Fruit fly (Drosophila melanogaster) whole organism, embryonic: Measurements from ENCODE around the gene Gr5a.
A peak's percentile ranks its signal among the peaks of the same experiment; 100 is the strongest.

Source experiments
- Bdp1 ChIP-seq: fragments of 200-800 bp; sonication (Bioruptor generic); optimal IDR thresholded peaks from 3 replicates; lab custom pipeline; 2016; ENCODE audit warnings: missing biosample characterization, missing genetic modification characterization
- Bteb2 ChIP-seq: fragments of 200-800 bp; sonication (Bioruptor generic); optimal IDR thresholded peaks from 2 replicates; lab custom pipeline; 2016; ENCODE audit warnings: missing biosample characterization, missing genetic modification characterization
- CG10147 ChIP-seq: fragments of 200-800 bp; sonication (Bioruptor generic); optimal IDR thresholded peaks from 2 replicates; lab custom pipeline; 2019; ENCODE audit warnings: missing biosample characterization, mild to moderate bottlenecking, missing genetic modification characterization, moderate library complexity
- CG10654 ChIP-seq: fragments of 200-800 bp; sonication (Bioruptor generic); optimal IDR thresholded peaks from 2 replicates; lab custom pipeline; 2016; ENCODE audit warnings: missing biosample characterization, missing genetic modification characterization
- CG11456 ChIP-seq: fragments of 200-800 bp; sonication (Bioruptor generic); IDR thresholded peaks from 3 replicates; pipeline ENCODE4 v1.3.6; 2022; ENCODE audit warnings: missing biosample characterization, missing genetic modification characterization
- CG14014 ChIP-seq: fragments of 200-800 bp; sonication (Bioruptor generic); IDR thresholded peaks from 2 replicates; pipeline ENCODE4 v1.3.6; 2022; ENCODE audit warnings: missing biosample characterization, missing genetic modification characterization
- CG16815 ChIP-seq: fragments of 200-800 bp; sonication (Bioruptor generic); optimal IDR thresholded peaks from 3 replicates; lab custom pipeline; 2017; ENCODE audit warnings: missing biosample characterization, mild to moderate bottlenecking, missing genetic modification characterization
- CG17186 ChIP-seq: fragments of 200-800 bp; sonication (Bioruptor generic); optimal IDR thresholded peaks from 3 replicates; lab custom pipeline; 2017; ENCODE audit warnings: missing biosample characterization, missing genetic modification reagents, missing genetic modification characterization
- CG17328 ChIP-seq: fragments of 200-800 bp; sonication (Bioruptor generic); IDR thresholded peaks from 2 replicates; pipeline ENCODE4 v1.3.6; 2022; ENCODE audit warnings: missing biosample characterization, missing genetic modification characterization
- CG3838 ChIP-seq: fragments of 200-800 bp; sonication (Bioruptor generic); optimal IDR thresholded peaks from 3 replicates; lab custom pipeline; 2016; ENCODE audit warnings: missing biosample characterization, missing genetic modification characterization
- CG42726 ChIP-seq: fragments of 200-800 bp; sonication (Bioruptor generic); IDR thresholded peaks from 2 replicates; pipeline ENCODE4 v1.3.6; 2022; ENCODE audit warnings: missing biosample characterization, missing genetic modification characterization; ENCODE audit not compliant: partially characterized antibody
- CG4282 ChIP-seq: fragments of 200-800 bp; sonication (Bioruptor generic); optimal IDR thresholded peaks from 2 replicates; lab custom pipeline; 2016; ENCODE audit warnings: missing biosample characterization, missing genetic modification characterization
- CG5180 ChIP-seq: fragments of 200-800 bp; sonication (Bioruptor generic); optimal IDR thresholded peaks from 3 replicates; lab custom pipeline; 2017; ENCODE audit warnings: missing biosample characterization, missing genetic modification characterization, mild to moderate bottlenecking, moderate library complexity, missing genetic modification reagents
- CG6654 ChIP-seq: fragments of 200-800 bp; sonication (Bioruptor generic); optimal IDR thresholded peaks from 2 replicates; lab custom pipeline; 2017; ENCODE audit warnings: missing biosample characterization, mild to moderate bottlenecking, missing genetic modification characterization
- CG6854 ChIP-seq: fragments of 200-800 bp; sonication (Bioruptor generic); optimal IDR thresholded peaks from 3 replicates; lab custom pipeline; 2017; ENCODE audit warnings: missing biosample characterization, mild to moderate bottlenecking, missing genetic modification characterization
- CG7271 ChIP-seq: fragments of 200-800 bp; sonication (Bioruptor generic); optimal IDR thresholded peaks from 2 replicates; lab custom pipeline; 2018; ENCODE audit warnings: missing biosample characterization, mild to moderate bottlenecking, missing genetic modification characterization, moderate library complexity
- CG7556 ChIP-seq: fragments of 200-800 bp; sonication (Bioruptor generic); optimal IDR thresholded peaks from 2 replicates; lab custom pipeline; 2017; ENCODE audit warnings: missing biosample characterization, mild to moderate bottlenecking, missing genetic modification characterization
- CG8765 ChIP-seq: fragments of 200-800 bp; sonication (Bioruptor generic); IDR thresholded peaks from 2 replicates; pipeline ENCODE4 v1.3.6; 2022; ENCODE audit warnings: missing biosample characterization, missing genetic modification characterization
- CG8944 ChIP-seq: fragments of 200-800 bp; sonication (Bioruptor generic); optimal IDR thresholded peaks from 3 replicates; lab custom pipeline; 2016; ENCODE audit warnings: missing biosample characterization, missing genetic modification characterization
- Doc3 ChIP-seq: fragments of 200-800 bp; sonication (Bioruptor generic); IDR thresholded peaks from 3 replicates; pipeline ENCODE4 v1.3.6; 2022; ENCODE audit warnings: missing biosample characterization, missing genetic modification characterization; ENCODE audit not compliant: partially characterized antibody
- E2f2 ChIP-seq: fragments of 200-800 bp; sonication (Bioruptor generic); IDR thresholded peaks from 2 replicates; pipeline ENCODE4 v1.3.6; 2022; ENCODE audit warnings: missing biosample characterization, missing genetic modification characterization
- H15 ChIP-seq: fragments of 200-800 bp; sonication (Bioruptor generic); IDR thresholded peaks from 3 replicates; pipeline ENCODE4 v1.3.6; 2022; ENCODE audit warnings: missing biosample characterization, missing genetic modification characterization
- HLH4C ChIP-seq: fragments of 200-800 bp; sonication (Bioruptor generic); IDR thresholded peaks from 3 replicates; pipeline ENCODE4 v1.3.6; 2022; ENCODE audit warnings: missing biosample characterization, missing genetic modification characterization; ENCODE audit not compliant: partially characterized antibody
- HLHmδ ChIP-seq: fragments of 200-800 bp; sonication (Bioruptor generic); optimal IDR thresholded peaks from 2 replicates; lab custom pipeline; 2018; ENCODE audit warnings: missing biosample characterization, mild to moderate bottlenecking, missing genetic modification characterization, moderate library complexity
- Lhr ChIP-seq: fragments of 200-800 bp; sonication (Bioruptor generic); optimal IDR thresholded peaks from 3 replicates; lab custom pipeline; 2017; ENCODE audit warnings: mild to moderate bottlenecking, missing biosample characterization, missing genetic modification reagents, missing genetic modification characterization
- Mrtf ChIP-seq: fragments of 200-800 bp; sonication (Bioruptor generic); IDR thresholded peaks from 3 replicates; pipeline ENCODE4 v1.3.6; 2022; ENCODE audit warnings: missing biosample characterization, missing genetic modification characterization
- Myb ChIP-seq: fragments of 200-800 bp; sonication (Bioruptor generic); optimal IDR thresholded peaks from 2 replicates; lab custom pipeline; 2016; ENCODE audit warnings: missing biosample characterization, missing genetic modification characterization
- NfI ChIP-seq: fragments of 200-800 bp; sonication (Bioruptor generic); optimal IDR thresholded peaks from 3 replicates; lab custom pipeline; 2018; ENCODE audit warnings: missing biosample characterization, mild to moderate bottlenecking, missing genetic modification characterization, moderate library complexity
- Optix ChIP-seq: fragments of 200-800 bp; sonication (Bioruptor generic); IDR thresholded peaks from 3 replicates; pipeline ENCODE4 v1.3.6; 2022; ENCODE audit warnings: missing biosample characterization, missing genetic modification characterization
- Ptx1 ChIP-seq: fragments of 200-800 bp; sonication (Bioruptor generic); IDR thresholded peaks from 2 replicates; pipeline ENCODE4 v1.3.6; 2022; ENCODE audit warnings: missing biosample characterization, missing genetic modification characterization
- Six4 ChIP-seq: fragments of 200-800 bp; sonication (Bioruptor generic); optimal IDR thresholded peaks from 2 replicates; lab custom pipeline; 2016; ENCODE audit warnings: missing biosample characterization, missing genetic modification characterization
- Sry-β ChIP-seq: fragments of 200-800 bp; sonication (Bioruptor generic); optimal IDR thresholded peaks from 2 replicates; lab custom pipeline; 2018; ENCODE audit warnings: missing biosample characterization, mild to moderate bottlenecking, missing genetic modification characterization, moderate library complexity
- Usf ChIP-seq: fragments of 200-800 bp; sonication (Bioruptor generic); optimal IDR thresholded peaks from 2 replicates; lab custom pipeline; 2017; ENCODE audit warnings: missing genotype, missing biosample characterization, missing genetic modification characterization
- ac ChIP-seq: fragments of 200-800 bp; sonication (Bioruptor generic); optimal IDR thresholded peaks from 3 replicates; lab custom pipeline; 2017; ENCODE audit warnings: missing biosample characterization, mild to moderate bottlenecking, missing genetic modification characterization
- amos ChIP-seq: fragments of 200-800 bp; sonication (Bioruptor generic); IDR thresholded peaks from 2 replicates; pipeline ENCODE4 v1.3.6; 2022; ENCODE audit warnings: missing biosample characterization, missing genetic modification characterization; ENCODE audit not compliant: partially characterized antibody
- bab2 ChIP-seq: fragments of 200-800 bp; sonication (Bioruptor generic); optimal IDR thresholded peaks from 2 replicates; lab custom pipeline; 2016; ENCODE audit warnings: missing biosample characterization, missing genetic modification characterization
- bigmax ChIP-seq: fragments of 200-800 bp; sonication (Bioruptor generic); optimal IDR thresholded peaks from 2 replicates; lab custom pipeline; 2018; ENCODE audit warnings: missing biosample characterization, mild to moderate bottlenecking, missing genetic modification characterization
- cato ChIP-seq: fragments of 200-800 bp; sonication (Bioruptor generic); optimal IDR thresholded peaks from 2 replicates; lab custom pipeline; 2016; ENCODE audit warnings: missing biosample characterization, missing genetic modification characterization, borderline replicate concordance
- chinmo ChIP-seq: fragments of 200-800 bp; sonication (Bioruptor generic); IDR thresholded peaks from 4 replicates; pipeline ENCODE4 v1.3.6; 2022; ENCODE audit warnings: missing biosample characterization, missing genetic modification characterization; ENCODE audit not compliant: partially characterized antibody
- ftz-f1 ChIP-seq: fragments of 200-800 bp; sonication (Bioruptor generic); optimal IDR thresholded peaks from 2 replicates; lab custom pipeline; 2016; ENCODE audit warnings: missing biosample characterization, missing genetic modification characterization
- gt ChIP-seq: fragments of 200-800 bp; sonication (Bioruptor generic); IDR thresholded peaks from 2 replicates; pipeline ENCODE4 v1.3.6; 2022; ENCODE audit warnings: missing biosample characterization, missing genetic modification characterization
- h ChIP-seq: fragments of >200 bp; optimal IDR thresholded peaks from 2 replicates; lab custom pipeline; 2017
- ind ChIP-seq: fragments of 200-800 bp; sonication (Bioruptor generic); optimal IDR thresholded peaks from 3 replicates; lab custom pipeline; 2016; ENCODE audit warnings: missing biosample characterization, missing genetic modification characterization
- jigr1 ChIP-seq: fragments of 200-800 bp; sonication (Bioruptor generic); IDR thresholded peaks from 3 replicates; pipeline ENCODE4 v1.3.6; 2022; ENCODE audit warnings: missing biosample characterization, missing genetic modification characterization
- jumu ChIP-seq: fragments of 200-800 bp; sonication (Bioruptor generic); optimal IDR thresholded peaks from 3 replicates; lab custom pipeline; 2016; ENCODE audit warnings: missing biosample characterization, missing genetic modification characterization
- mld ChIP-seq: fragments of 200-800 bp; sonication (Bioruptor generic); IDR thresholded peaks from 3 replicates; pipeline ENCODE4 v1.3.6; 2022; ENCODE audit warnings: missing biosample characterization, missing genetic modification characterization; ENCODE audit not compliant: partially characterized antibody
- nerfin-1 ChIP-seq: fragments of 200-800 bp; sonication (Bioruptor generic); optimal IDR thresholded peaks from 3 replicates; lab custom pipeline; 2019; ENCODE audit warnings: missing biosample characterization, mild to moderate bottlenecking, missing genetic modification characterization, moderate library complexity
- pb ChIP-seq: fragments of 200-800 bp; sonication (Bioruptor generic); optimal IDR thresholded peaks from 3 replicates; lab custom pipeline; 2016; ENCODE audit warnings: missing biosample characterization, missing genetic modification characterization
- peb ChIP-seq: fragments of 200-800 bp; sonication (Bioruptor generic); IDR thresholded peaks from 2 replicates; pipeline ENCODE4 v1.3.6; 2022; ENCODE audit warnings: missing biosample characterization, missing genetic modification characterization
- run ChIP-seq: fragments of 200-800 bp; sonication (Bioruptor generic); optimal IDR thresholded peaks from 3 replicates; lab custom pipeline; 2018; ENCODE audit warnings: missing biosample characterization, mild to moderate bottlenecking, missing genetic modification characterization
- sna ChIP-seq: fragments of 200-800 bp; sonication (Bioruptor generic); IDR thresholded peaks from 2 replicates; pipeline ENCODE4 v1.3.6; 2022; ENCODE audit warnings: missing biosample characterization, missing genetic modification characterization; ENCODE audit not compliant: partially characterized antibody
- so ChIP-seq: fragments of 200-800 bp; sonication (Bioruptor generic); IDR thresholded peaks from 3 replicates; pipeline ENCODE4 v1.3.6; 2022; ENCODE audit warnings: missing biosample characterization, missing genetic modification characterization

The Gr5a gene

dm6 chrX:5646228-5646627, 34.2 kb upstream of the Gr5a start (continued):
- no peak for TF ChIP-seq CG17186
- no peak for TF ChIP-seq Ptx1 (GFP tag; lab: Robert Waterston, UW)
- no peak for TF ChIP-seq CG6854 (GFP tag; lab: Kevin White, UChicago)
- no peak for TF ChIP-seq CG7271 (tag; lab: Kevin White, UChicago)
- no peak for TF ChIP-seq E2f2 (GFP tag; lab: Robert Waterston, UW)
- TF ChIP-seq CG8765 (GFP tag; lab: Robert Waterston, UW): no peak
- TF ChIP-seq H15: no peak
- no peak for TF ChIP-seq Doc3 (GFP tag; lab: Robert Waterston, UW)
- no peak for TF ChIP-seq jigr1 (GFP tag; lab: Robert Waterston, UW)
- TF ChIP-seq nerfin-1 (tag; lab: Kevin White, UChicago): peak; percentile 30
- no peak for TF ChIP-seq h (lab: Kevin White, UChicago)
- TF ChIP-seq gt: no peak
- no peak for TF ChIP-seq CG16815 (GFP tag; lab: Kevin White, UChicago)
- peak; percentile 18 for TF ChIP-seq CG7556 (GFP tag; lab: Kevin White, UChicago)
- no peak for TF ChIP-seq CG4282 (GFP tag; lab: Kevin White, UChicago)
- peak; percentile 13 for TF ChIP-seq jumu (GFP tag; lab: Kevin White, UChicago)
- TF ChIP-seq ac (GFP tag; lab: Kevin White, UChicago): no peak
- no peak for TF ChIP-seq Usf (GFP tag; lab: Kevin White, UChicago)
- TF ChIP-seq chinmo (GFP tag; lab: Robert Waterston, UW): no peak
- TF ChIP-seq ftz-f1: no peak
- TF ChIP-seq Optix (GFP tag; lab: Robert Waterston, UW): no peak
- no peak for TF ChIP-seq pb (GFP tag; lab: Kevin White, UChicago)
- TF ChIP-seq ind (GFP tag; lab: Kevin White, UChicago): peak; percentile 14
- TF ChIP-seq amos (GFP tag; lab: Robert Waterston, UW): no peak
- TF ChIP-seq CG10147 (GFP tag; lab: Kevin White, UChicago): no peak
- TF ChIP-seq peb: no peak
- no peak for TF ChIP-seq mld (GFP tag; lab: Robert Waterston, UW)
- TF ChIP-seq CG3838 (GFP tag; lab: Kevin White, UChicago): no peak
- TF ChIP-seq Six4 (GFP tag; lab: Kevin White, UChicago): no peak
- TF ChIP-seq NfI (GFP tag; lab: Kevin White, UChicago): no peak
- no peak for TF ChIP-seq CG6654 (GFP tag; lab: Kevin White, UChicago)
- no peak for TF ChIP-seq run (tag; lab: Kevin White, UChicago)
- TF ChIP-seq Mrtf: no peak
- TF ChIP-seq CG42726 (GFP tag; lab: Robert Waterston, UW): no peak
- no peak for TF ChIP-seq Sry-β
- no peak for TF ChIP-seq Bdp1 (GFP tag; lab: Kevin White, UChicago)
- TF ChIP-seq CG11456 (GFP tag; lab: Robert Waterston, UW): no peak
- no peak for TF ChIP-seq Lhr (GFP tag; lab: Kevin White, UChicago)
- no peak for TF ChIP-seq CG14014 (GFP tag; lab: Robert Waterston, UW)
- no peak for TF ChIP-seq so (GFP tag; lab: Robert Waterston, UW)
- TF ChIP-seq Myb (GFP tag; lab: Kevin White, UChicago): no peak
- TF ChIP-seq sna (GFP tag; lab: Robert Waterston, UW): no peak
- TF ChIP-seq bigmax: no peak
- TF ChIP-seq bab2: no peak
- no peak for TF ChIP-seq HLHmδ
- TF ChIP-seq CG10654 (GFP tag; lab: Kevin White, UChicago): no peak
- no peak for TF ChIP-seq CG8944
- no peak for TF ChIP-seq CG5180
- no peak for TF ChIP-seq Bteb2 (GFP tag; lab: Kevin White, UChicago)
- no peak for TF ChIP-seq CG17328
- no peak for TF ChIP-seq HLH4C (GFP tag; lab: Robert Waterston, UW)
- TF ChIP-seq cato (GFP tag; lab: Kevin White, UChicago): no peak
